Fruit fly (Drosophila melanogaster) whole organism, prepupa: ENCODE data around the gene CG13605.
A peak's percentile ranks its signal among the peaks of the same experiment; 100 is the strongest.

Source experiments
- Blimp-1 ChIP-seq: fragments of 200-800 bp; sonication (Bioruptor generic); optimal IDR thresholded peaks from 3 replicates; lab custom pipeline; 2017; ENCODE audit warnings: missing biosample characterization, missing genetic modification characterization, mild to moderate bottlenecking, moderate library complexity, missing genetic modification reagents
- CG10631 ChIP-seq: fragments of 200-800 bp; sonication (Bioruptor generic); optimal IDR thresholded peaks from 2 replicates; lab custom pipeline; 2016; ENCODE audit warnings: missing biosample characterization, missing genetic modification characterization
- CG10669 ChIP-seq: fragments of 200-800 bp; sonication (Bioruptor generic); optimal IDR thresholded peaks from 3 replicates; lab custom pipeline; 2018; ENCODE audit warnings: missing biosample characterization, mild to moderate bottlenecking, missing genetic modification characterization, moderate library complexity
- CG11294 ChIP-seq: fragments of 200-800 bp; sonication (Bioruptor generic); IDR thresholded peaks from 2 replicates; pipeline ENCODE4 v1.3.6; 2022; ENCODE audit warnings: missing biosample characterization, missing genetic modification characterization
- CG15336 ChIP-seq: fragments of 200-800 bp; sonication (Bioruptor generic); IDR thresholded peaks from 2 replicates; pipeline ENCODE4 v1.3.6; 2022; ENCODE audit warnings: missing biosample characterization, missing genetic modification characterization
- CG1621 ChIP-seq: fragments of 200-800 bp; sonication (Bioruptor generic); optimal IDR thresholded peaks from 3 replicates; lab custom pipeline; 2018; ENCODE audit warnings: missing biosample characterization, mild to moderate bottlenecking, missing genetic modification characterization
- CG3032 ChIP-seq: fragments of 200-800 bp; optimal IDR thresholded peaks from 2 replicates; lab custom pipeline; 2019; ENCODE audit warnings: missing biosample characterization, mild to moderate bottlenecking, missing genetic modification characterization, moderate library complexity
- CG34406 ChIP-seq: fragments of 200-800 bp; sonication (Bioruptor generic); optimal IDR thresholded peaks from 3 replicates; lab custom pipeline; 2016; ENCODE audit warnings: missing biosample characterization, missing genetic modification characterization
- CG6276 ChIP-seq: fragments of 200-800 bp; sonication (Bioruptor generic); optimal IDR thresholded peaks from 2 replicates; lab custom pipeline; 2017; ENCODE audit warnings: missing biosample characterization, mild to moderate bottlenecking, missing genetic modification characterization
- CG6792 ChIP-seq: fragments of 200-800 bp; sonication (Bioruptor generic); optimal IDR thresholded peaks from 3 replicates; lab custom pipeline; 2016; ENCODE audit warnings: missing biosample characterization, missing genetic modification characterization
- CG6808 ChIP-seq: fragments of 200-800 bp; sonication (Bioruptor generic); optimal IDR thresholded peaks from 3 replicates; lab custom pipeline; 2017; ENCODE audit warnings: missing biosample characterization, missing genetic modification characterization, mild to moderate bottlenecking, moderate library complexity, missing genetic modification reagents
- CG8319 ChIP-seq: fragments of 200-800 bp; sonication (Bioruptor generic); optimal IDR thresholded peaks from 3 replicates; lab custom pipeline; 2016; ENCODE audit warnings: missing biosample characterization, missing genetic modification characterization
- CG8632 ChIP-seq: fragments of 200-800 bp; sonication (Bioruptor generic); optimal IDR thresholded peaks from 3 replicates; lab custom pipeline; 2016; ENCODE audit warnings: missing biosample characterization, missing genetic modification characterization
- CG9139 ChIP-seq: fragments of 200-800 bp; sonication (Bioruptor generic); optimal IDR thresholded peaks from 3 replicates; lab custom pipeline; 2017; ENCODE audit warnings: missing biosample characterization, mild to moderate bottlenecking, missing genetic modification characterization
- Ets96B ChIP-seq: fragments of 200-800 bp; optimal IDR thresholded peaks from 2 replicates; lab custom pipeline; 2019; ENCODE audit warnings: missing biosample characterization, mild to moderate bottlenecking, missing genetic modification characterization, moderate library complexity
- Gug ChIP-seq: fragments of 200-800 bp; sonication (Bioruptor generic); IDR thresholded peaks from 2 replicates; pipeline ENCODE4 v1.3.6; 2022; ENCODE audit warnings: missing biosample characterization, missing genetic modification characterization
- Hr39 ChIP-seq: fragments of 200-800 bp; sonication (Bioruptor generic); optimal IDR thresholded peaks from 2 replicates; lab custom pipeline; 2016; ENCODE audit warnings: missing biosample characterization, missing genetic modification characterization
- Hr4 ChIP-seq: fragments of 200-800 bp; sonication (Bioruptor generic); optimal IDR thresholded peaks from 3 replicates; lab custom pipeline; 2016; ENCODE audit warnings: missing biosample characterization, missing genetic modification characterization
- Met ChIP-seq: fragments of 200-800 bp; sonication (Bioruptor generic); optimal IDR thresholded peaks from 3 replicates; lab custom pipeline; 2016; ENCODE audit warnings: missing biosample characterization, missing genetic modification characterization
- OdsH ChIP-seq: fragments of 200-800 bp; sonication (Bioruptor generic); optimal IDR thresholded peaks from 3 replicates; lab custom pipeline; 2016; ENCODE audit warnings: missing biosample characterization, missing genetic modification characterization
- Smox ChIP-seq: fragments of 200-800 bp; sonication (Bioruptor generic); optimal IDR thresholded peaks from 3 replicates; lab custom pipeline; 2016; ENCODE audit warnings: missing biosample characterization, missing genetic modification characterization
- Sox102F ChIP-seq: fragments of 200-800 bp; sonication (Bioruptor generic); optimal IDR thresholded peaks from 2 replicates; lab custom pipeline; 2016; ENCODE audit warnings: missing biosample characterization, mild to moderate bottlenecking, missing genetic modification characterization
- achi ChIP-seq: fragments of 200-800 bp; sonication (Bioruptor generic); optimal IDR thresholded peaks from 3 replicates; lab custom pipeline; 2016; ENCODE audit warnings: missing biosample characterization, missing genetic modification characterization
- cyc ChIP-seq: fragments of 200-800 bp; sonication (Bioruptor generic); optimal IDR thresholded peaks from 3 replicates; lab custom pipeline; 2016; ENCODE audit warnings: missing biosample characterization, missing genetic modification characterization
- dsx ChIP-seq: fragments of 200-800 bp; optimal IDR thresholded peaks from 3 replicates; lab custom pipeline; 2019; ENCODE audit warnings: missing biosample characterization, mild to moderate bottlenecking, missing genetic modification characterization, moderate library complexity; ENCODE audit not compliant: poor library complexity, severe bottlenecking
- eg ChIP-seq: fragments of 200-800 bp; sonication (Bioruptor generic); IDR thresholded peaks from 3 replicates; pipeline ENCODE4 v1.3.6; 2022; ENCODE audit warnings: missing biosample characterization, missing genetic modification characterization
- fd85E ChIP-seq: fragments of 200-800 bp; sonication (Bioruptor generic); optimal IDR thresholded peaks from 3 replicates; lab custom pipeline; 2016; ENCODE audit warnings: missing biosample characterization, missing genetic modification characterization
- fkh ChIP-seq: fragments of 200-800 bp; sonication (Bioruptor generic); optimal IDR thresholded peaks from 3 replicates; lab custom pipeline; 2017; ENCODE audit warnings: missing biosample characterization, mild to moderate bottlenecking, missing genetic modification characterization, moderate library complexity
- net ChIP-seq: fragments of 200-800 bp; sonication (Bioruptor generic); optimal IDR thresholded peaks from 3 replicates; lab custom pipeline; 2016; ENCODE audit warnings: missing biosample characterization, missing genetic modification characterization
- pdm3 ChIP-seq: fragments of 200-800 bp; sonication (Bioruptor generic); optimal IDR thresholded peaks from 3 replicates; lab custom pipeline; 2016; ENCODE audit warnings: missing biosample characterization, missing genetic modification characterization
- svp ChIP-seq: fragments of 200-800 bp; sonication (Bioruptor generic); peaks from one replicate; lab custom pipeline; 2016; ENCODE audit warnings: missing biosample characterization, missing genetic modification characterization
- vri ChIP-seq: fragments of 200-800 bp; sonication (Bioruptor generic); optimal IDR thresholded peaks from 3 replicates; lab custom pipeline; 2016; ENCODE audit warnings: missing biosample characterization, mild to moderate bottlenecking, missing genetic modification characterization

The CG13605 gene

dm6 chr3R:24141013-24141592, 28.9 kb upstream of the CG13605 start, which contains the start of gene Kal1 (continued):
- peak; percentile 96 for TF ChIP-seq CG6276 (GFP tag; lab: Kevin White, UChicago)
- peak; percentile 99 for TF ChIP-seq CG34406 (GFP tag; lab: Kevin White, UChicago)
- TF ChIP-seq Gug = peak; percentile 96
- TF ChIP-seq dsx = peak; percentile 98
- peak; percentile 99 for TF ChIP-seq Ets96B (tag; lab: Kevin White, UChicago)
- TF ChIP-seq CG8319 = peak; percentile 94
- TF ChIP-seq achi (GFP tag; lab: Kevin White, UChicago) = peak; percentile 98
- TF ChIP-seq CG6808 (GFP tag; lab: Kevin White, UChicago) = peak; percentile 98
- peak; percentile 98 for TF ChIP-seq CG9139 (GFP tag; lab: Kevin White, UChicago)
- TF ChIP-seq CG6792 = peak; percentile 99
- peak; percentile 91 for TF ChIP-seq cyc (GFP tag; lab: Kevin White, UChicago)
- peak; percentile 93 for TF ChIP-seq Smox
- TF ChIP-seq CG8632 (GFP tag; lab: Kevin White, UChicago) = peak; percentile 98
- TF ChIP-seq Met (GFP tag; lab: Kevin White, UChicago) = peak; percentile 92
- TF ChIP-seq fd85E = peak; percentile 92
- TF ChIP-seq CG1621 (tag; lab: Kevin White, UChicago) = peak; percentile 97
- peak; percentile 97 for TF ChIP-seq eg (GFP tag; lab: Robert Waterston, UW)
- TF ChIP-seq CG3032 = peak; percentile 98
- TF ChIP-seq Hr39 (GFP tag; lab: Kevin White, UChicago) = peak; percentile 81
- TF ChIP-seq fkh (GFP tag; lab: Kevin White, UChicago) = peak; percentile 36
- TF ChIP-seq Sox102F (GFP tag; lab: Kevin White, UChicago) = peak; percentile 96
- peak; percentile 96 for TF ChIP-seq vri (GFP tag; lab: Kevin White, UChicago)
- peak; percentile 97 for TF ChIP-seq CG10669 (GFP tag; lab: Kevin White, UChicago)
- TF ChIP-seq Blimp-1 = peak; percentile 94
- TF ChIP-seq CG15336 (GFP tag; lab: Robert Waterston, UW) = peak; percentile 99
- TF ChIP-seq Hr4 (GFP tag; lab: Kevin White, UChicago) = peak; percentile 92
- peak; percentile 97 for TF ChIP-seq net (GFP tag; lab: Kevin White, UChicago)
- TF ChIP-seq OdsH = peak; percentile 97

- TF ChIP-seq dsx (no peak), eg (GFP tag; lab: Robert Waterston, UW) (no peak), CG10631 (GFP tag; lab: Kevin White, UChicago) (no peak), CG3032 (no peak), svp (GFP tag; lab: Kevin White, UChicago) (peak; percentile 98), vri (GFP tag; lab: Kevin White, UChicago) (no peak)
Measured at dm6 chr3R:24139646-24140130, 27.5 kb upstream of the CG13605 start.

- TF ChIP-seq vri (GFP tag; lab: Kevin White, UChicago) (peak; percentile 28), fkh (GFP tag; lab: Kevin White, UChicago) (peak; percentile 55), CG11294 (GFP tag; lab: Robert Waterston, UW) (no peak), svp (GFP tag; lab: Kevin White, UChicago) (peak; percentile 63), CG8632 (GFP tag; lab: Kevin White, UChicago) (no peak), pdm3 (no peak)
Measured at dm6 chr3R:24138478-24139455, 26.6 kb upstream of the CG13605 start.
